Fruit fly (Drosophila melanogaster) whole organism, prepupa: ENCODE data around the gene drl.

Experiments used
- CG10631 ChIP-seq: fragments of 200-800 bp; sonication (Bioruptor generic); optimal IDR thresholded peaks from 2 replicates; lab custom pipeline; 2016; ENCODE audit warnings: missing biosample characterization, missing genetic modification characterization
- CG10669 ChIP-seq: fragments of 200-800 bp; sonication (Bioruptor generic); optimal IDR thresholded peaks from 3 replicates; lab custom pipeline; 2018; ENCODE audit warnings: missing biosample characterization, mild to moderate bottlenecking, missing genetic modification characterization, moderate library complexity
- CG11762 ChIP-seq: fragments of 200-800 bp; sonication (Bioruptor generic); optimal IDR thresholded peaks from 3 replicates; lab custom pipeline; 2016; ENCODE audit warnings: missing biosample characterization, missing genetic modification characterization; ENCODE audit not compliant: insufficient read depth
- CG16779 ChIP-seq: fragments of 200-800 bp; sonication (Bioruptor generic); optimal IDR thresholded peaks from 3 replicates; lab custom pipeline; 2017; ENCODE audit warnings: missing biosample characterization, mild to moderate bottlenecking, missing genetic modification characterization
- CG3032 ChIP-seq: fragments of 200-800 bp; optimal IDR thresholded peaks from 2 replicates; lab custom pipeline; 2019; ENCODE audit warnings: missing biosample characterization, mild to moderate bottlenecking, missing genetic modification characterization, moderate library complexity
- CG31627 ChIP-seq: fragments of 200-800 bp; sonication (Bioruptor generic); optimal IDR thresholded peaks from 3 replicates; lab custom pipeline; 2016; ENCODE audit warnings: missing biosample characterization, missing genetic modification characterization
- CG32006 ChIP-seq: fragments of 200-800 bp; sonication (Bioruptor generic); optimal IDR thresholded peaks from 3 replicates; lab custom pipeline; 2017; ENCODE audit warnings: missing biosample characterization, mild to moderate bottlenecking, missing genetic modification characterization
- CG34406 ChIP-seq: fragments of 200-800 bp; sonication (Bioruptor generic); optimal IDR thresholded peaks from 3 replicates; lab custom pipeline; 2016; ENCODE audit warnings: missing biosample characterization, missing genetic modification characterization
- CG3919 ChIP-seq: fragments of 200-800 bp; sonication (Bioruptor generic); optimal IDR thresholded peaks from 3 replicates; lab custom pipeline; 2016; ENCODE audit warnings: missing biosample characterization, missing genetic modification characterization
- CG6163 ChIP-seq: fragments of 200-800 bp; sonication (Bioruptor generic); IDR thresholded peaks from 3 replicates; pipeline ENCODE4 v1.3.6; 2022; ENCODE audit warnings: missing biosample characterization, missing genetic modification characterization
- CG6276 ChIP-seq: fragments of 200-800 bp; sonication (Bioruptor generic); optimal IDR thresholded peaks from 2 replicates; lab custom pipeline; 2017; ENCODE audit warnings: missing biosample characterization, mild to moderate bottlenecking, missing genetic modification characterization
- CG6808 ChIP-seq: fragments of 200-800 bp; sonication (Bioruptor generic); optimal IDR thresholded peaks from 3 replicates; lab custom pipeline; 2017; ENCODE audit warnings: missing biosample characterization, missing genetic modification characterization, mild to moderate bottlenecking, moderate library complexity, missing genetic modification reagents
- CG6854 ChIP-seq: fragments of 200-800 bp; sonication (Bioruptor generic); optimal IDR thresholded peaks from 2 replicates; lab custom pipeline; 2017; ENCODE audit warnings: missing biosample characterization, mild to moderate bottlenecking, missing genetic modification characterization
- CG7368 ChIP-seq: fragments of 200-800 bp; sonication (Bioruptor generic); optimal IDR thresholded peaks from 3 replicates; lab custom pipeline; 2016; ENCODE audit warnings: missing biosample characterization, missing genetic modification characterization
- CG8119 ChIP-seq: fragments of 200-800 bp; sonication (Bioruptor generic); IDR thresholded peaks from 3 replicates; pipeline ENCODE4 v1.3.6; 2022; ENCODE audit warnings: missing biosample characterization, missing genetic modification characterization
- CG8319 ChIP-seq: fragments of 200-800 bp; sonication (Bioruptor generic); optimal IDR thresholded peaks from 3 replicates; lab custom pipeline; 2016; ENCODE audit warnings: missing biosample characterization, missing genetic modification characterization
- CG8632 ChIP-seq: fragments of 200-800 bp; sonication (Bioruptor generic); optimal IDR thresholded peaks from 3 replicates; lab custom pipeline; 2016; ENCODE audit warnings: missing biosample characterization, missing genetic modification characterization
- CG9139 ChIP-seq: fragments of 200-800 bp; sonication (Bioruptor generic); optimal IDR thresholded peaks from 3 replicates; lab custom pipeline; 2017; ENCODE audit warnings: missing biosample characterization, mild to moderate bottlenecking, missing genetic modification characterization
- Eip75B ChIP-seq: fragments of 200-800 bp; sonication (Bioruptor generic); optimal IDR thresholded peaks from 3 replicates; lab custom pipeline; 2016; ENCODE audit warnings: missing biosample characterization, missing genetic modification characterization
- Eip78C ChIP-seq: fragments of 200-800 bp; sonication (Bioruptor generic); peaks from one replicate; lab custom pipeline; 2016; ENCODE audit warnings: missing biosample characterization, missing genetic modification characterization
- Eip93F ChIP-seq: fragments of 200-800 bp; sonication (Bioruptor generic); optimal IDR thresholded peaks from 2 replicates; lab custom pipeline; 2016; ENCODE audit warnings: missing biosample characterization, mild to moderate bottlenecking, missing genetic modification characterization
- Ets96B ChIP-seq: fragments of 200-800 bp; optimal IDR thresholded peaks from 2 replicates; lab custom pipeline; 2019; ENCODE audit warnings: missing biosample characterization, mild to moderate bottlenecking, missing genetic modification characterization, moderate library complexity
- Hr4 ChIP-seq: fragments of 200-800 bp; sonication (Bioruptor generic); optimal IDR thresholded peaks from 3 replicates; lab custom pipeline; 2016; ENCODE audit warnings: missing biosample characterization, missing genetic modification characterization
- Lpt ChIP-seq: fragments of 200-800 bp; sonication (Bioruptor generic); optimal IDR thresholded peaks from 3 replicates; lab custom pipeline; 2016; ENCODE audit warnings: missing biosample characterization, missing genetic modification characterization
- Met ChIP-seq: fragments of 200-800 bp; sonication (Bioruptor generic); optimal IDR thresholded peaks from 3 replicates; lab custom pipeline; 2016; ENCODE audit warnings: missing biosample characterization, missing genetic modification characterization
- OdsH ChIP-seq: fragments of 200-800 bp; sonication (Bioruptor generic); optimal IDR thresholded peaks from 3 replicates; lab custom pipeline; 2016; ENCODE audit warnings: missing biosample characterization, missing genetic modification characterization
- Smox ChIP-seq: fragments of 200-800 bp; sonication (Bioruptor generic); optimal IDR thresholded peaks from 3 replicates; lab custom pipeline; 2016; ENCODE audit warnings: missing biosample characterization, missing genetic modification characterization
- Sox102F ChIP-seq: fragments of 200-800 bp; sonication (Bioruptor generic); optimal IDR thresholded peaks from 2 replicates; lab custom pipeline; 2016; ENCODE audit warnings: missing biosample characterization, mild to moderate bottlenecking, missing genetic modification characterization
- Sox14 ChIP-seq: fragments of 200-800 bp; sonication (Bioruptor generic); optimal IDR thresholded peaks from 3 replicates; lab custom pipeline; 2016; ENCODE audit warnings: missing biosample characterization, missing genetic modification characterization
- Sox15 ChIP-seq: fragments of 200-800 bp; sonication (Bioruptor generic); optimal IDR thresholded peaks from 3 replicates; lab custom pipeline; 2016; ENCODE audit warnings: missing biosample characterization, missing genetic modification characterization
- acj6 ChIP-seq: fragments of 200-800 bp; sonication (Bioruptor generic); optimal IDR thresholded peaks from 3 replicates; lab custom pipeline; 2016; ENCODE audit warnings: missing biosample characterization, missing genetic modification characterization
- cyc ChIP-seq: fragments of 200-800 bp; sonication (Bioruptor generic); optimal IDR thresholded peaks from 3 replicates; lab custom pipeline; 2016; ENCODE audit warnings: missing biosample characterization, missing genetic modification characterization
- dac ChIP-seq: fragments of 200-800 bp; sonication (Bioruptor generic); optimal IDR thresholded peaks from 2 replicates; lab custom pipeline; 2017; ENCODE audit warnings: missing biosample characterization, mild to moderate bottlenecking, missing genetic modification characterization
- dsx ChIP-seq: fragments of 200-800 bp; optimal IDR thresholded peaks from 3 replicates; lab custom pipeline; 2019; ENCODE audit warnings: missing biosample characterization, mild to moderate bottlenecking, missing genetic modification characterization, moderate library complexity; ENCODE audit not compliant: poor library complexity, severe bottlenecking
- eg ChIP-seq: fragments of 200-800 bp; sonication (Bioruptor generic); IDR thresholded peaks from 3 replicates; pipeline ENCODE4 v1.3.6; 2022; ENCODE audit warnings: missing biosample characterization, missing genetic modification characterization
- esn ChIP-seq: fragments of 200-800 bp; sonication (Bioruptor generic); optimal IDR thresholded peaks from 2 replicates; lab custom pipeline; 2016; ENCODE audit warnings: missing biosample characterization, mild to moderate bottlenecking, missing genetic modification characterization, moderate library complexity
- fd59A ChIP-seq: fragments of 200-800 bp; sonication (Bioruptor generic); optimal IDR thresholded peaks from 2 replicates; lab custom pipeline; 2017; ENCODE audit warnings: missing biosample characterization, mild to moderate bottlenecking, missing genetic modification characterization, missing genetic modification reagents
- fd85E ChIP-seq: fragments of 200-800 bp; sonication (Bioruptor generic); optimal IDR thresholded peaks from 3 replicates; lab custom pipeline; 2016; ENCODE audit warnings: missing biosample characterization, missing genetic modification characterization
- fkh ChIP-seq: fragments of 200-800 bp; sonication (Bioruptor generic); optimal IDR thresholded peaks from 3 replicates; lab custom pipeline; 2017; ENCODE audit warnings: missing biosample characterization, mild to moderate bottlenecking, missing genetic modification characterization, moderate library complexity
- lz ChIP-seq: fragments of 200-800 bp; sonication (Bioruptor generic); optimal IDR thresholded peaks from 3 replicates; lab custom pipeline; 2016; ENCODE audit warnings: missing biosample characterization, missing genetic modification characterization
- net ChIP-seq: fragments of 200-800 bp; sonication (Bioruptor generic); optimal IDR thresholded peaks from 3 replicates; lab custom pipeline; 2016; ENCODE audit warnings: missing biosample characterization, missing genetic modification characterization
- pdm3 ChIP-seq: fragments of 200-800 bp; sonication (Bioruptor generic); optimal IDR thresholded peaks from 3 replicates; lab custom pipeline; 2016; ENCODE audit warnings: missing biosample characterization, missing genetic modification characterization
- spab ChIP-seq: fragments of 200-800 bp; sonication (Bioruptor generic); optimal IDR thresholded peaks from 2 replicates; lab custom pipeline; 2017; ENCODE audit warnings: missing biosample characterization, mild to moderate bottlenecking, missing genetic modification characterization, missing genetic modification reagents
- ss ChIP-seq, 2 experiments: fragments of 200-800 bp; sonication (Bioruptor generic); optimal IDR thresholded peaks; 2 replicates in 1 of 2; 3 replicates in 1 of 2; lab custom pipeline; 2017 to 2018; ENCODE audit warnings: mild to moderate bottlenecking in 2 of 2, missing biosample characterization in 2 of 2, missing genetic modification characterization in 2 of 2, moderate library complexity in 1 of 2
- topi ChIP-seq: fragments of 200-800 bp; sonication (Bioruptor generic); optimal IDR thresholded peaks from 3 replicates; lab custom pipeline; 2016; ENCODE audit warnings: missing biosample characterization, missing genetic modification characterization
- vri ChIP-seq: fragments of 200-800 bp; sonication (Bioruptor generic); optimal IDR thresholded peaks from 3 replicates; lab custom pipeline; 2016; ENCODE audit warnings: missing biosample characterization, mild to moderate bottlenecking, missing genetic modification characterization

The drl gene

DNA sequence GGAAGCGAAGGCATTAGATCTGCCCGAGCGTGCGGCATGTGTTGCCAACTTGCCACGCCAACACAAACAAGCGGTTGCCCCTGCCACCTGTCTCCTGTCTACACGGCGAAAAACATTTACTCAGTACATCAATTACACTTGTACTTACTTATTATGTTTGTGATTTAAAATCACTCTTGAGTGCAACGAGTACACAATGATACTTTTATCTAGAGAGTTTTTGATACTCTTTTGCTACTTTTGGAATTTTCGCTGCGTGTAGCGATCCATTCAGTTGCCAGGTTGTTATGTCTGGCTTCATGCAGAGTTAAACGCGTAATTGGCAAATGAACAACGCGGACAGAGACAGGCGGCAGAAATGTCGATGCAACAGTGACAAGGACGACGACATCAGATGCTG is 3.6 kb downstream of the drl start (continued):
- TF ChIP-seq CG6808 (GFP tag; lab: Kevin White, UChicago) (peak; percentile 39), CG8319 (GFP tag; lab: Kevin White, UChicago) (no peak), CG10631 (peak; percentile 57), CG7368 (GFP tag; lab: Kevin White, UChicago) (peak; percentile 61), Eip78C (GFP tag; lab: Kevin White, UChicago) (peak; percentile 94), topi (peak; percentile 46), fkh (GFP tag; lab: Kevin White, UChicago) (no peak), CG3032 (peak; percentile 50), vri (GFP tag; lab: Kevin White, UChicago) (peak; percentile 5), pdm3 (GFP tag; lab: Kevin White, UChicago) (peak; percentile 63), spab (peak; percentile 29), eg (GFP tag; lab: Robert Waterston, UW) (peak; percentile 89), dsx (GFP tag; lab: Kevin White, UChicago) (peak; percentile 47), esn (GFP tag; lab: Kevin White, UChicago) (peak; percentile 39), Lpt (GFP tag; lab: Kevin White, UChicago) (peak; percentile 58), lz (GFP tag; lab: Kevin White, UChicago) (no peak), CG9139 (GFP tag; lab: Kevin White, UChicago) (peak; percentile 19), cyc (GFP tag; lab: Kevin White, UChicago) (peak; percentile 38), CG6276 (GFP tag; lab: Kevin White, UChicago) (peak; percentile 59), Smox (GFP tag; lab: Kevin White, UChicago) (peak; percentile 23)

DNA sequence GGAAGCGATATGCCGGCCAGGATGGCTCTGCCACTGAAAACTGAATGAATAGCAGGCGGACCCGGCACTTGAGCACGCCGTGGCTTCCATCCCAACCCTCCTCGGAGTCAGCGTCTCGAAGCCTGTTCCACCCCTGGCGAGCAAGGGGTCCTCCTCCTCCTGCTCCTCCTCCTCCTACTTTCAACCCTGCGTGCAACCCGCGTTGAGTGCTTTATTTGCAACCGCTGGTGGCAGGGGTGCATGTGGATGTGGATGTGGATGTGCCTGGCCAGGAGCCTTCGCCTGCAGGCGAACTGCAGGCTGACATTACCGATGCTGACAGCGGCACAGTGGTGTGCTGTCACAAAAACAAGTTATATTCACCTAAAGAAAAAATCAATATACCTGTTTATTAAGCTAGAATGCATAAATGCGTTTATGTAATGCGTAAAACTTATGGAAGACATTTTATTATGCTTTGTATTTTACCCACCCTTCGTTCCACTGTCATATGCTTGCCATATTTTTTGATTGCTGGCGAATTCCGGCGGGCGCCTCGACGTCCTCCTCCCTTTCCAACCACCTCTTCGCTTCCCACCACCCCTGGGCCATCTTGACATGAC is 6.4 kb downstream of the drl start:
- TF ChIP-seq CG10669 (GFP tag; lab: Kevin White, UChicago) (peak; percentile 86), esn (GFP tag; lab: Kevin White, UChicago) (peak; percentile 90), OdsH (peak; percentile 81), CG11762 (peak; percentile 74), Eip93F (GFP tag; lab: Kevin White, UChicago) (peak; percentile 48), Sox14 (GFP tag; lab: Kevin White, UChicago) (peak; percentile 83), dac (no peak), CG34406 (GFP tag; lab: Kevin White, UChicago) (peak; percentile 82), cyc (GFP tag; lab: Kevin White, UChicago) (peak; percentile 80), Sox15 (GFP tag; lab: Kevin White, UChicago) (peak; percentile 71), Hr4 (peak; percentile 51), fd59A (GFP tag; lab: Kevin White, UChicago) (peak; percentile 69), CG10631 (peak; percentile 82), CG8632 (GFP tag; lab: Kevin White, UChicago) (peak; percentile 82), CG7368 (GFP tag; lab: Kevin White, UChicago) (peak; percentile 77), pdm3 (GFP tag; lab: Kevin White, UChicago) (peak; percentile 78), Met (GFP tag; lab: Kevin White, UChicago) (peak; percentile 90), Eip75B (GFP tag; lab: Kevin White, UChicago) (peak; percentile 85), fkh (GFP tag; lab: Kevin White, UChicago) (no peak), CG31627 (GFP tag; lab: Kevin White, UChicago) (peak; percentile 85), lz (GFP tag; lab: Kevin White, UChicago) (peak; percentile 87), CG3032 (peak; percentile 83), CG6163 (GFP tag; lab: Robert Waterston, UW) (peak; percentile 92), CG6808 (GFP tag; lab: Kevin White, UChicago) (peak; percentile 86), net (peak; percentile 78), topi (peak; percentile 83), CG8119 (GFP tag; lab: Robert Waterston, UW) (peak; percentile 69; the same call in 2 of the 3 replicates), Sox102F (GFP tag; lab: Kevin White, UChicago) (peak; percentile 90), acj6 (peak; percentile 82), CG6854 (peak; percentile 58), fd85E (peak; percentile 17), eg (GFP tag; lab: Robert Waterston, UW) (peak; percentile 77), ss (GFP tag; optimal IDR thresholded peaks at IDR 0.05; lab: Kevin White, UChicago) (peak; percentile 82 to 86), CG3919 (GFP tag; lab: Kevin White, UChicago) (peak; percentile 83), CG9139 (GFP tag; lab: Kevin White, UChicago) (peak; percentile 80), vri (GFP tag; lab: Kevin White, UChicago) (peak; percentile 83), Ets96B (tag; lab: Kevin White, UChicago) (peak; percentile 88), CG32006 (GFP tag; lab: Kevin White, UChicago) (peak; percentile 47), CG16779 (tag; lab: Kevin White, UChicago) (peak; percentile 69), Lpt (GFP tag; lab: Kevin White, UChicago) (peak; percentile 51)
